Worm (Caenorhabditis elegans) whole organism, late embryonic: ENCODE measurements around the gene F53E4.2.

Source experiments
- ceh-19 ChIP-seq: fragments of 200-800 bp; sonication (Bioruptor generic); optimal IDR thresholded peaks from 2 replicates; lab custom pipeline; 2018; ENCODE audit warnings: mild to moderate bottlenecking, missing genetic modification characterization, missing compliant biosample characterization
- nhr-11 ChIP-seq: fragments of 150-350 bp; optimal IDR thresholded peaks from 2 replicates; lab custom pipeline; 2014; ENCODE audit warnings: missing biosample characterization, missing genetic modification characterization
- ref-2 ChIP-seq: sonication (generic microtip); optimal IDR thresholded peaks from 2 replicates; lab custom pipeline; 2016; ENCODE audit warnings: missing genetic modification characterization, missing compliant biosample characterization
- tbx-2 ChIP-seq: sonication (generic microtip); optimal IDR thresholded peaks from 2 replicates; lab custom pipeline; 2016; ENCODE audit warnings: missing genetic modification characterization, missing compliant biosample characterization
- unc-3 ChIP-seq, 2 experiments: fragments of 200-800 bp in 1 of 2; sonication (Bioruptor generic) in 1 of 2; sonication (generic microtip) in 1 of 2; conservative IDR thresholded peaks in 1 of 2; optimal IDR thresholded peaks in 1 of 2; 2 replicates each; pipeline versions ENCODE4 v1.3.6 to Lab custom; 2016 to 2022; ENCODE audit warnings: missing compliant biosample characterization in 2 of 2, missing genetic modification characterization in 2 of 2, missing genetic modification reagents in 1 of 2
- ztf-16 ChIP-seq: sonication (generic microtip); optimal IDR thresholded peaks from 2 replicates; lab custom pipeline; 2017; ENCODE audit warnings: missing genetic modification characterization, missing compliant biosample characterization

DNA sequence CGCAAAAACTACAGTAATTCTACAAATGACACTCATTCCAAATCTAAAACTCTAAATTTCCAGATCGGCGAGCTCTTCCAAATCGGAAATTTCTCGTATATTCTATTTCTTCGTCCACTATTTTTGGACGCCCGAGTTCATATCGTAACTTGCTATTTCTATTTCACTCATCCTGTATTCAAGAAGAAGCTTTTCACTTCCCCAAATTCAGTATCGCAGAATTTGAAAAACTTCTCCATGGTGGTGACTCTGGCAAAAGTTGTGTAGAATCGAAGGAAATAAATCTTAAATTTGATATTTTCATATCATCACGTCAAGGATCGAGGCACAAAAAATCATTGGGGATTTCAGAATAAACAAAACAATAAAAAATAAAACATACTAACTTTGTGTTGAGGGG is 2.1 kb upstream of the F53E4.2 start:
- no peak for TF ChIP-seq nhr-11
- no peak for TF ChIP-seq ztf-16
- TF ChIP-seq unc-3 (GFP tag; conservative IDR thresholded peaks at IDR 0.05; lab: Robert Waterston, UW), result no peak
- TF ChIP-seq unc-3 (tag; optimal IDR thresholded peaks at IDR 0.05; lab: Kevin White, UChicago), result no peak
- TF ChIP-seq ceh-19 (GFP tag; lab: Kevin White, UChicago), result no peak
- no peak for TF ChIP-seq ref-2
- TF ChIP-seq tbx-2 (tag; lab: Kevin White, UChicago), result no peak
